Worm (Caenorhabditis elegans): ENCODE measurements around the gene cas-1.

DNA sequence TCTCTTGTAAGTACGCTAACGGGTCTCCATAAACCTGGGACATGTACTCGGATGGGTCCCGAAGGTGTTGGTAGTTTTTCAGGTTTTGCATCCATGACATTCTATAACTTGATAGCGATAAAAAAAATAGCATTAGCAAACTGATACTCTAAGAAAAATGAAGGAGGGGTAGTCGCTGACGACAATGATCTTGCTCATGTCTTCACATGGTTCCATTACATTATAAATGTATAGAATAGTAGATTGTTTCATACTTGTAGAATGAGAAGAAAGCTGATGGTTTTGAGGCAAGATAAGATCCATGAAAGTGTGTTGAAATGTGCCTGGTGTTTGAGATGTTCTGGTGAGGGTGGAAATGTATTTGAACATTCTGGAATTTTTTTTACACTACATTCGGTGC lies 6.4 kb downstream of the cas-1 start, which contains the start of gene mec-4:
- TF ChIP-seq tbx-11 (GFP tag; IDR thresholded peaks at IDR 0.05) (no peak), ama-1 (optimal IDR thresholded peaks at IDR 0.05) (no peak), F13C5.2 (tag; optimal IDR thresholded peaks at IDR 0.05) (no peak), ceh-36 (tag; optimal IDR thresholded peaks at IDR 0.05) (no peak)

All from whole organism, early embryonic.